Worm (Caenorhabditis elegans): Measurements from ENCODE around the gene R53.8.

Gene R53.8

ce11 chrII:9967999-9968706, 8.4 kb upstream of the R53.8 start, which contains the start of the genes R53.4 and psf-1 (continued):
- no peak for TF ChIP-seq nhr-10 (tag; optimal IDR thresholded peaks at IDR 0.05)
- peak in 1 of 2 experiments; percentile 82 for TF ChIP-seq hif-1 (tag; optimal IDR thresholded peaks at IDR 0.05)
- peak; percentile 56 for TF ChIP-seq lin-38 (GFP tag; IDR thresholded peaks at IDR 0.05)
- TF ChIP-seq tra-1 (GFP tag; IDR thresholded peaks at IDR 0.05): 0 out of 2 replicates have a peak, but pooled peaks have one; percentile 37
- TF ChIP-seq nhr-28 (tag; optimal IDR thresholded peaks at IDR 0.05): peak; percentile 40
- peak; percentile 87 for TF ChIP-seq nhr-11 (tag; optimal IDR thresholded peaks at IDR 0.05)
- TF ChIP-seq mxl-2 (GFP tag; conservative IDR thresholded peaks at IDR 0.05): no peak
- TF ChIP-seq hmg-1.1 (GFP tag; IDR thresholded peaks at IDR 0.05): peak; percentile 61
- no peak for TF ChIP-seq skn-1 (tag; optimal IDR thresholded peaks at IDR 0.05)
- peak; percentile 96 for TF ChIP-seq unc-130 (GFP tag; optimal IDR thresholded peaks at IDR 0.05)
- peak; percentile 36 for TF ChIP-seq hlh-11 (tag; optimal IDR thresholded peaks at IDR 0.05)
- peak; percentile 30; the same call in 1 of the 2 replicates for TF ChIP-seq dmd-6 (GFP tag; IDR thresholded peaks at IDR 0.05)

DNA sequence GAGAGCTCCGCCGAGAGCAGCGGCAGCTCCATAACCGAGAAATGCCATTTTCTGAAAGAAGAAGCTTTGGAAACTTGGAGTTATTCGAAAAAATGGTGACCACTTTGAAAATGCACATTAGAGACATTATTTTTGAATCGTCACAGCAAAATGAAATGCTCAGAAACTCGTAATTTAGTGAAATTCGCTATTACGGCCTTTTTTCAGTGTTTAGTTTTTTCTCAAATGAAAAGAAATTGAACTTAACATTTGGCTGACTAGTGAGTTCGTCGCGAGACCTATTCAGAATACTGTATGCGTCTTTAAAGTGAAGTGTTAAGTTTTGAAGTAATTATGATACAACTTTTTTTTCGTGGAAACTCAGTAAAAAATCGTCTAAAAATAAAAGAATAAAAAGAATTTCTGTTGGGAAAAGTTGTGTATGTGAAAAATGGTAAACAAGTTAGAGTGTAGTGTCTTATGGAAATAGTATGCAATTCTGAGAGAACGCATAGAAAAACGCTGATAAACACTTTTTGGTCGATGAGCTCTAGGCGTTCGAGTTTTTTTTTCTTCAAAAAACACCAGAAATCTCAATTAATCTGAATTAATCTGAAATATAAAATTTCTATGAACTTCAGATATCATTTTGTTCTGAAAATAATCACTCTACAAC, 5.9 kb upstream of the R53.8 start, which contains the start of gene R53.5:
Gene R53.5 (minus strand): TSS at position 51 of the 655 bp plus-strand sequence.
- no peak for TF ChIP-seq mdl-1 (tag; optimal IDR thresholded peaks at IDR 0.05)
- TF ChIP-seq lsy-2 (tag; optimal IDR thresholded peaks at IDR 0.05): peak in 1 of 2 experiments; percentile 41
- no peak for TF ChIP-seq spr-1 (tag; optimal IDR thresholded peaks at IDR 0.05)
- TF ChIP-seq T20F7.1 (GFP tag; optimal IDR thresholded peaks at IDR 0.05): peak; percentile 39
- TF ChIP-seq daf-16 (GFP tag; optimal IDR thresholded peaks at IDR 0.05): peak in 1 of 2 experiments; percentile 59
- peak; percentile 91 for TF ChIP-seq daf-16 (tag; optimal IDR thresholded peaks at IDR 0.05)
- no peak for TF ChIP-seq lin-39 (tag; optimal IDR thresholded peaks at IDR 0.05)
- peak; percentile 41 for TF ChIP-seq nhr-28 (tag; optimal IDR thresholded peaks at IDR 0.05)
- no peak for TF ChIP-seq egl-43 (GFP tag; IDR thresholded peaks at IDR 0.05)
- TF ChIP-seq unc-62 (GFP tag; optimal IDR thresholded peaks at IDR 0.05 in 1 of 2): peak in 1 of 2 experiments; percentile 22
- no peak for TF ChIP-seq unc-62 (tag; optimal IDR thresholded peaks at IDR 0.05)
- peak; percentile 25 for TF ChIP-seq dve-1 (tag; optimal IDR thresholded peaks at IDR 0.05; ENCODE audit: insufficient read depth)
- peak; percentile 3 for TF ChIP-seq pqm-1 (tag; optimal IDR thresholded peaks at IDR 0.05)
- no peak for TF ChIP-seq lin-1 (GFP tag; IDR thresholded peaks at IDR 0.05)
- TF ChIP-seq hlh-30 (tag; optimal IDR thresholded peaks at IDR 0.05; ENCODE audit: insufficient read depth): no peak
- TF ChIP-seq ctbp-1 (GFP tag; IDR thresholded peaks at IDR 0.05): no peak
- TF ChIP-seq nhr-77 (tag; optimal IDR thresholded peaks at IDR 0.05): peak; percentile 22
- no peak for TF ChIP-seq Y75B8A.6 (GFP tag; IDR thresholded peaks at IDR 0.05)
- 0 out of 2 replicates have a peak, but pooled peaks have one; percentile 14 for TF ChIP-seq lin-38 (GFP tag; IDR thresholded peaks at IDR 0.05)

DNA sequence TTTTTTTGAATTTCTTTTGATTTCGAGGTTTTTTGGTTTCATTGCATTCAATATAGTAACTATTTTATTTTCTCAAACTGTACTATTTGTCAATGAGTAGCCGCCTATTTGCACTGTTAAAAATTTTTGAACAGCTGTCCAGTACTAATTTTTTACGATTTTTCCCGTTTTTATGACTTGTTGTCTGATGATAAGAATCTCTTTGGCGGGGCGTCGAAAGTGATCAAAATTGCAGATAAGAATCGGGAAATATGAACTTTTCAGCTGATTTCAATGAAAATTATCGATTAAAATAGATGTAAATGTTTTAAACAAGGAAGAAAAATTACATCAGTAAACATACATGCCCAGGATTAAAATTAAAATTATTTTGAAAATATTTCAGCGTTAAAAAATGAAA, 2.3 kb upstream of the R53.8 start:
- TF ChIP-seq lim-7 (GFP tag; IDR thresholded peaks at IDR 0.05) (no peak), ctbp-1 (GFP tag; IDR thresholded peaks at IDR 0.05) (no peak), dve-1 (tag; optimal IDR thresholded peaks at IDR 0.05; ENCODE audit: insufficient read depth) (peak; percentile 65), cey-2 (tag; optimal IDR thresholded peaks at IDR 0.05; ENCODE audit: borderline replicate concordance, insufficient read depth) (no peak), unc-39 (tag; optimal IDR thresholded peaks at IDR 0.05) (no peak), unc-62 (GFP tag; optimal IDR thresholded peaks at IDR 0.05 in 1 of 2) (peak in 1 of 2 experiments; percentile 98), unc-62 (tag; optimal IDR thresholded peaks at IDR 0.05) (no peak), nhr-28 (tag; optimal IDR thresholded peaks at IDR 0.05) (peak; percentile 62), duxl-1 (tag; optimal IDR thresholded peaks at IDR 0.05; ENCODE audit: poor library complexity) (no peak), ztf-7 (tag; optimal IDR thresholded peaks at IDR 0.05) (no peak), daf-19 (GFP tag; conservative IDR thresholded peaks at IDR 0.05) (no peak), dmd-6 (GFP tag; IDR thresholded peaks at IDR 0.05) (peak; percentile 86), F44E2.7 (GFP tag; IDR thresholded peaks at IDR 0.05) (no peak), F26F4.8 (GFP tag; conservative IDR thresholded peaks at IDR 0.05) (no peak), spr-1 (tag; optimal IDR thresholded peaks at IDR 0.05) (no peak), lin-29 (GFP tag; IDR thresholded peaks at IDR 0.05) (no peak), nhr-76 (tag; optimal IDR thresholded peaks at IDR 0.05) (no peak), nhr-41 (GFP tag; IDR thresholded peaks at IDR 0.05) (no peak), daf-12 (tag; optimal IDR thresholded peaks at IDR 0.05) (no peak), egl-27 (tag; optimal IDR thresholded peaks at IDR 0.05) (no peak), Y5F2A.4 (GFP tag; optimal IDR thresholded peaks at IDR 0.05) (no peak), php-3 (GFP tag; IDR thresholded peaks at IDR 0.05) (peak; percentile 95), spr-3 (GFP tag; optimal IDR thresholded peaks at IDR 0.05) (no peak), hif-1 (tag; optimal IDR thresholded peaks at IDR 0.05) (no peak)

All from whole organism, L4 larva.